Worm (Caenorhabditis elegans) whole organism, midembryonic: ENCODE measurements around the gene tag-267.

Source experiments
- T22C8.4 ChIP-seq: fragments of 200-800 bp; sonication (Bioruptor generic); IDR thresholded peaks from 2 replicates; pipeline ENCODE4 v1.3.6; 2022; ENCODE audit warnings: missing genetic modification characterization, missing compliant biosample characterization
- cog-1 ChIP-seq: sonication (generic microtip); optimal IDR thresholded peaks from 2 replicates; lab custom pipeline; 2016; ENCODE audit warnings: missing genetic modification characterization, missing compliant biosample characterization
- flt-1 ChIP-seq: fragments of 200-800 bp; sonication (Bioruptor generic); IDR thresholded peaks from 2 replicates; pipeline ENCODE4 v1.3.6; 2022; ENCODE audit warnings: missing genetic modification characterization, missing compliant biosample characterization
- klf-2 ChIP-seq: fragments of 200-800 bp; sonication (Bioruptor generic); conservative IDR thresholded peaks from 2 replicates; pipeline ENCODE4 v1.3.6; 2022; ENCODE audit warnings: missing genetic modification reagents, missing genetic modification characterization, missing compliant biosample characterization
- med-1 ChIP-seq: sonication (generic microtip); optimal IDR thresholded peaks from 2 replicates; lab custom pipeline; 2017; ENCODE audit warnings: missing genetic modification characterization, mild to moderate bottlenecking, missing compliant biosample characterization, antibody characterized with exemption, missing genetic modification reagents; ENCODE audit not compliant: insufficient read depth
- ref-1 ChIP-seq: fragments of 200-800 bp; sonication (Bioruptor generic); conservative IDR thresholded peaks from 2 replicates; pipeline ENCODE4 v1.3.6; 2022; ENCODE audit warnings: missing genetic modification reagents, missing genetic modification characterization, missing compliant biosample characterization
- tab-1 ChIP-seq: fragments of 200-800 bp; sonication (Bioruptor generic); IDR thresholded peaks from 2 replicates; pipeline ENCODE4 v1.3.6; 2022; ENCODE audit warnings: missing genetic modification characterization, missing compliant biosample characterization
- ztf-23 ChIP-seq: fragments of 200-800 bp; sonication (Bioruptor generic); IDR thresholded peaks from 2 replicates; pipeline ENCODE4 v1.3.6; 2022; ENCODE audit warnings: missing genetic modification reagents, missing genetic modification characterization, missing compliant biosample characterization
- ztf-29 ChIP-seq: fragments of 200-800 bp; sonication (Bioruptor generic); IDR thresholded peaks from 2 replicates; pipeline ENCODE4 v1.3.6; 2022; ENCODE audit warnings: missing genetic modification reagents, missing genetic modification characterization, missing compliant biosample characterization

tag-267 gene

ce11 chrIII:614447-614846 is 26.1 kb upstream of the tag-267 start, which contains the start of gene T19C3.3:
TSS of gene T19C3.3 (minus strand) at chrIII:614547.
- TF ChIP-seq cog-1 (tag; lab: Kevin White, UChicago) (no peak), T22C8.4 (GFP tag; lab: Robert Waterston, UW) (no peak), ztf-23 (no peak), ref-1 (no peak), flt-1 (GFP tag; lab: Robert Waterston, UW) (no peak), med-1 (GFP tag; lab: Kevin White, UChicago) (no peak), ztf-29 (no peak), klf-2 (GFP tag; lab: Robert Waterston, UW) (no peak), tab-1 (no peak)

ce11 chrIII:617467-617866 is 23.1 kb upstream of the tag-267 start, which contains the start of gene T19C3.2:
TSS of gene T19C3.2 (minus strand) at chrIII:617567.
- TF ChIP-seq flt-1 (GFP tag; lab: Robert Waterston, UW) (no peak), cog-1 (tag; lab: Kevin White, UChicago) (no peak), ztf-29 (no peak), klf-2 (GFP tag; lab: Robert Waterston, UW) (no peak), tab-1 (no peak), med-1 (GFP tag; lab: Kevin White, UChicago) (no peak)

ce11 chrIII:620204-620718 is 20.3 kb upstream of the tag-267 start, which contains the start of gene T19C3.4:
TSS of gene T19C3.4 (minus strand) at chrIII:620254.
- no peak for TF ChIP-seq med-1 (GFP tag; lab: Kevin White, UChicago)
- TF ChIP-seq tab-1, result no peak
- TF ChIP-seq flt-1 (GFP tag; lab: Robert Waterston, UW), result no peak

- TF ChIP-seq cog-1 (tag; lab: Kevin White, UChicago) (peak; percentile 91), ztf-23 (peak; percentile 45; the same call in 1 of the 2 replicates), ref-1 (no peak), klf-2 (GFP tag; lab: Robert Waterston, UW) (no peak), tab-1 (no peak), ztf-29 (no peak), T22C8.4 (GFP tag; lab: Robert Waterston, UW) (no peak), flt-1 (GFP tag; lab: Robert Waterston, UW) (peak; percentile 65; the same call in 1 of the 2 replicates), med-1 (GFP tag; lab: Kevin White, UChicago) (no peak)
Observed at ce11 chrIII:623754-624153, 16.8 kb upstream of the tag-267 start.

ce11 chrIII:626091-626490 is 14.5 kb upstream of the tag-267 start:
- TF ChIP-seq med-1 (GFP tag; lab: Kevin White, UChicago), result no peak
- no peak for TF ChIP-seq ref-1
- no peak for TF ChIP-seq tab-1
- TF ChIP-seq klf-2 (GFP tag; lab: Robert Waterston, UW), result no peak
- no peak for TF ChIP-seq flt-1 (GFP tag; lab: Robert Waterston, UW)
- no peak for TF ChIP-seq cog-1 (tag; lab: Kevin White, UChicago)
- no peak for TF ChIP-seq ztf-23
- TF ChIP-seq ztf-29, result no peak
- no peak for TF ChIP-seq T22C8.4 (GFP tag; lab: Robert Waterston, UW)

- no peak for TF ChIP-seq tab-1
- TF ChIP-seq ztf-29, result no peak
Observed at ce11 chrIII:627838-628237, 12.8 kb upstream of the tag-267 start, which contains the start of gene T19C3.5. TSS of gene T19C3.5 (minus strand) at chrIII:627938.

- TF ChIP-seq tab-1, result peak; percentile 10; the same call in 1 of the 2 replicates
- TF ChIP-seq ref-1, result 0 out of 2 replicates have a peak, but pooled peaks have one; percentile 16
- TF ChIP-seq klf-2 (GFP tag; lab: Robert Waterston, UW), result peak; percentile 51; the same call in 1 of the 2 replicates
- TF ChIP-seq flt-1 (GFP tag; lab: Robert Waterston, UW), result peak; percentile 73
- TF ChIP-seq ztf-23, result peak; percentile 54; the same call in 1 of the 2 replicates
Observed at ce11 chrIII:628942-629341, 11.6 kb upstream of the tag-267 start.

- TF ChIP-seq cog-1 (tag; lab: Kevin White, UChicago), result no peak
- no peak for TF ChIP-seq T22C8.4 (GFP tag; lab: Robert Waterston, UW)
- TF ChIP-seq ref-1, result no peak
- no peak for TF ChIP-seq ztf-29
Observed at ce11 chrIII:631421-631820, 9.2 kb upstream of the tag-267 start, which contains the start of gene T19C3.6. TSS of gene T19C3.6 (minus strand) at chrIII:631521.

- TF ChIP-seq med-1 (GFP tag; lab: Kevin White, UChicago), result no peak
- no peak for TF ChIP-seq tab-1
- no peak for TF ChIP-seq ztf-29
- TF ChIP-seq ref-1, result no peak
- no peak for TF ChIP-seq ztf-23
- no peak for TF ChIP-seq klf-2 (GFP tag; lab: Robert Waterston, UW)
- TF ChIP-seq cog-1 (tag; lab: Kevin White, UChicago), result no peak
- TF ChIP-seq flt-1 (GFP tag; lab: Robert Waterston, UW), result no peak
- no peak for TF ChIP-seq T22C8.4 (GFP tag; lab: Robert Waterston, UW)
Observed at ce11 chrIII:634618-635017, 6.0 kb upstream of the tag-267 start, which contains the start of gene fem-2. TSS of gene fem-2 (minus strand) at chrIII:634626.

- TF ChIP-seq ref-1, result no peak
Observed at ce11 chrIII:636067-636466, 4.5 kb upstream of the tag-267 start, which contains the start of gene T19C3.7. TSS of gene T19C3.7 (minus strand) at chrIII:636167.

ce11 chrIII:638319-638718 is 2.3 kb upstream of the tag-267 start, which contains the start of gene sbds-1:
TSS of gene sbds-1 (minus strand) at chrIII:638419.
- no peak for TF ChIP-seq T22C8.4 (GFP tag; lab: Robert Waterston, UW)
- TF ChIP-seq ztf-23, result no peak
- TF ChIP-seq med-1 (GFP tag; lab: Kevin White, UChicago), result no peak
- no peak for TF ChIP-seq ztf-29
- TF ChIP-seq klf-2 (GFP tag; lab: Robert Waterston, UW), result no peak
- TF ChIP-seq flt-1 (GFP tag; lab: Robert Waterston, UW), result no peak
- TF ChIP-seq tab-1, result no peak
- TF ChIP-seq ref-1, result no peak
- no peak for TF ChIP-seq cog-1 (tag; lab: Kevin White, UChicago)
